Worm (Caenorhabditis elegans) whole organism, L2 larva: ENCODE results near the gene K08F4.3.

Experiments
- C34F6.9 ChIP-seq: fragments of 150-350 bp; optimal IDR thresholded peaks from 2 replicates; lab custom pipeline; 2014; ENCODE audit warnings: missing biosample characterization, missing genetic modification characterization
- F13H6.1 ChIP-seq: sonication (generic microtip); optimal IDR thresholded peaks from 2 replicates; lab custom pipeline; 2016; ENCODE audit warnings: missing genetic modification characterization, missing compliant biosample characterization
- R02D3.7 ChIP-seq: fragments of 150-350 bp; optimal IDR thresholded peaks from 2 replicates; lab custom pipeline; 2014; ENCODE audit warnings: missing biosample characterization, missing genetic modification characterization
- ZK546.5 ChIP-seq: sonication (generic microtip); optimal IDR thresholded peaks from 2 replicates; lab custom pipeline; 2017; ENCODE audit warnings: missing biosample characterization, missing genetic modification characterization
- alr-1 ChIP-seq: fragments of 150-350 bp; optimal IDR thresholded peaks from 2 replicates; lab custom pipeline; 2014; ENCODE audit warnings: missing biosample characterization, missing genetic modification characterization
- aly-2 ChIP-seq: fragments of 150-350 bp; optimal IDR thresholded peaks from 2 replicates; lab custom pipeline; 2014; ENCODE audit warnings: missing biosample characterization, missing genetic modification characterization
- ama-1 ChIP-seq: fragments of 150-350 bp; optimal IDR thresholded peaks from 2 replicates; lab custom pipeline; 2018; ENCODE audit warnings: inconsistent platforms
- blmp-1 ChIP-seq: sonication (generic microtip); optimal IDR thresholded peaks from 2 replicates; lab custom pipeline; 2017; ENCODE audit warnings: missing genetic modification characterization, mild to moderate bottlenecking, missing compliant biosample characterization, antibody characterized with exemption, moderate library complexity; ENCODE audit not compliant: insufficient read depth
- ceh-82 ChIP-seq: fragments of 150-350 bp; optimal IDR thresholded peaks from 2 replicates; lab custom pipeline; 2014; ENCODE audit warnings: missing biosample characterization, missing genetic modification characterization
- crh-2 ChIP-seq: sonication (generic microtip); optimal IDR thresholded peaks from 2 replicates; lab custom pipeline; 2017; ENCODE audit warnings: missing biosample characterization, missing genetic modification characterization
- egl-27 ChIP-seq: sonication (generic microtip); optimal IDR thresholded peaks from 3 replicates; lab custom pipeline; 2017; ENCODE audit warnings: missing biosample characterization, missing genetic modification reagents, missing genetic modification characterization
- elt-1 ChIP-seq: fragments of 150-350 bp; optimal IDR thresholded peaks from 2 replicates; lab custom pipeline; 2014; ENCODE audit warnings: missing biosample characterization, missing genetic modification characterization
- elt-3 ChIP-seq: sonication (generic microtip); optimal IDR thresholded peaks from 2 replicates; lab custom pipeline; 2017; ENCODE audit warnings: missing biosample characterization, missing genetic modification characterization
- fos-1 ChIP-seq: fragments of 150-350 bp; optimal IDR thresholded peaks from 2 replicates; lab custom pipeline; 2014; ENCODE audit warnings: missing biosample characterization, missing genetic modification characterization
- gmeb-1 ChIP-seq: fragments of 150-350 bp; optimal IDR thresholded peaks from 2 replicates; lab custom pipeline; 2014; ENCODE audit warnings: missing biosample characterization, missing genetic modification characterization
- lin-11 ChIP-seq: fragments of 150-350 bp; sonication (generic microtip); optimal IDR thresholded peaks from 2 replicates; lab custom pipeline; 2014; ENCODE audit warnings: missing biosample characterization, missing genetic modification characterization, inconsistent platforms, mixed read lengths
- lin-13 ChIP-seq: fragments of 150-350 bp; optimal IDR thresholded peaks from 2 replicates; lab custom pipeline; 2014; ENCODE audit warnings: missing biosample characterization, missing genetic modification reagents, missing genetic modification characterization
- lin-39 ChIP-seq: fragments of 150-350 bp; optimal IDR thresholded peaks from 2 replicates; lab custom pipeline; 2014; ENCODE audit warnings: missing biosample characterization, missing genetic modification reagents, missing genetic modification characterization
- lsy-2 ChIP-seq, 2 experiments: fragments of 150-350 bp in 1 of 2; sonication (generic microtip) in 1 of 2; optimal IDR thresholded peaks; 2 replicates each; lab custom pipeline; 2014 to 2017; ENCODE audit warnings: missing biosample characterization in 2 of 2, missing genetic modification characterization in 2 of 2
- mab-5 ChIP-seq: fragments of 150-350 bp; optimal IDR thresholded peaks from 2 replicates; lab custom pipeline; 2014; ENCODE audit warnings: missing biosample characterization, missing genetic modification characterization
- mbf-1 ChIP-seq: sonication (generic microtip); optimal IDR thresholded peaks from 2 replicates; lab custom pipeline; 2017; ENCODE audit warnings: missing biosample characterization, missing genetic modification characterization
- nhr-10 ChIP-seq: sonication (generic microtip); optimal IDR thresholded peaks from 2 replicates; lab custom pipeline; 2017; ENCODE audit warnings: missing biosample characterization, missing genetic modification characterization
- nhr-11 ChIP-seq: fragments of 150-350 bp; optimal IDR thresholded peaks from 2 replicates; lab custom pipeline; 2014; ENCODE audit warnings: missing biosample characterization, missing genetic modification characterization
- nhr-12 ChIP-seq: fragments of 150-350 bp; optimal IDR thresholded peaks from 2 replicates; lab custom pipeline; 2014; ENCODE audit warnings: missing biosample characterization, missing genetic modification characterization
- nhr-129 ChIP-seq: fragments of 150-350 bp; optimal IDR thresholded peaks from 2 replicates; lab custom pipeline; 2014; ENCODE audit warnings: missing biosample characterization, missing genetic modification characterization
- nhr-21 ChIP-seq: fragments of 150-350 bp; optimal IDR thresholded peaks from 2 replicates; lab custom pipeline; 2014; ENCODE audit warnings: missing biosample characterization, missing genetic modification characterization
- nhr-23 ChIP-seq: fragments of 150-350 bp; optimal IDR thresholded peaks from 2 replicates; lab custom pipeline; 2014; ENCODE audit warnings: missing biosample characterization, missing genetic modification reagents, missing genetic modification characterization
- nhr-237 ChIP-seq: fragments of 150-350 bp; optimal IDR thresholded peaks from 2 replicates; lab custom pipeline; 2014; ENCODE audit warnings: missing biosample characterization, missing genetic modification characterization
- nhr-25 ChIP-seq: fragments of 150-350 bp; sonication (generic microtip); optimal IDR thresholded peaks from 3 replicates; lab custom pipeline; 2014; ENCODE audit warnings: missing biosample characterization, missing genetic modification characterization
- nhr-6 ChIP-seq: fragments of 150-350 bp; optimal IDR thresholded peaks from 2 replicates; lab custom pipeline; 2014; ENCODE audit warnings: missing biosample characterization, missing genetic modification characterization
- nhr-77 ChIP-seq: fragments of 150-350 bp; optimal IDR thresholded peaks from 2 replicates; lab custom pipeline; 2014; ENCODE audit warnings: missing biosample characterization, missing genetic modification characterization
- peb-1 ChIP-seq: fragments of 150-350 bp; optimal IDR thresholded peaks from 2 replicates; lab custom pipeline; 2014; ENCODE audit warnings: missing biosample characterization, missing genetic modification characterization
- sem-4 ChIP-seq: fragments of 150-350 bp; optimal IDR thresholded peaks from 2 replicates; lab custom pipeline; 2014; ENCODE audit warnings: missing biosample characterization, missing genetic modification reagents, missing genetic modification characterization
- skn-1 ChIP-seq: sonication (generic microtip); optimal IDR thresholded peaks from 2 replicates; lab custom pipeline; 2017; ENCODE audit warnings: missing biosample characterization, missing genetic modification characterization
- sma-3 ChIP-seq: sonication (generic microtip); optimal IDR thresholded peaks from 2 replicates; lab custom pipeline; 2016; ENCODE audit warnings: missing genetic modification reagents, missing genetic modification characterization, missing compliant biosample characterization
- sma-9 ChIP-seq, 2 experiments: fragments of 150-350 bp in 1 of 2; sonication (generic microtip) in 1 of 2; optimal IDR thresholded peaks; 2 replicates each; lab custom pipeline; 2014 to 2016; ENCODE audit warnings: missing genetic modification characterization in 2 of 2, mild to moderate bottlenecking in 1 of 2, missing biosample characterization in 1 of 2, missing compliant biosample characterization in 1 of 2, missing genetic modification reagents in 1 of 2, moderate library complexity in 1 of 2
- snpc-4 ChIP-seq: fragments of 150-350 bp; optimal IDR thresholded peaks from 2 replicates; lab custom pipeline; 2014; ENCODE audit warnings: missing biosample characterization, missing genetic modification characterization
- unc-55 ChIP-seq: fragments of 150-350 bp; sonication (generic microtip); optimal IDR thresholded peaks from 3 replicates; lab custom pipeline; 2014; ENCODE audit warnings: missing biosample characterization, missing genetic modification reagents, missing genetic modification characterization
- unc-62 ChIP-seq: fragments of 150-350 bp; optimal IDR thresholded peaks from 2 replicates; lab custom pipeline; 2014; ENCODE audit warnings: missing biosample characterization, missing genetic modification reagents, missing genetic modification characterization
- zag-1 ChIP-seq: fragments of 150-350 bp; optimal IDR thresholded peaks from 2 replicates; lab custom pipeline; 2014; ENCODE audit warnings: missing biosample characterization, missing genetic modification characterization
- ztf-11 ChIP-seq: sonication (generic microtip); optimal IDR thresholded peaks from 2 replicates; lab custom pipeline; 2017; ENCODE audit warnings: missing biosample characterization, missing genetic modification characterization
- ztf-4 ChIP-seq: fragments of 150-350 bp; optimal IDR thresholded peaks from 2 replicates; lab custom pipeline; 2014; ENCODE audit warnings: missing biosample characterization, missing genetic modification characterization

The K08F4.3 gene

ce11 chrIV:10161706-10162105, 32.6 kb downstream of the K08F4.3 start, which contains the start of gene pps-1:
Gene pps-1, plus strand, starts transcription at chrIV:10162006.
- no peak for TF ChIP-seq nhr-77 (tag; lab: Kevin White, UChicago)
- TF ChIP-seq ama-1 (lab: Kevin White, UChicago), result no peak
- no peak for TF ChIP-seq unc-55 (GFP tag; lab: Kevin White, UChicago)
- no peak for TF ChIP-seq blmp-1
- TF ChIP-seq nhr-129 (tag; lab: Kevin White, UChicago), result no peak
- TF ChIP-seq nhr-12 (tag; lab: Kevin White, UChicago), result no peak
- no peak for TF ChIP-seq aly-2
- TF ChIP-seq sma-9 (GFP tag; optimal IDR thresholded peaks at IDR 0.05; lab: Kevin White, UChicago), result no peak
- TF ChIP-seq sma-9 (tag; optimal IDR thresholded peaks at IDR 0.05; lab: Kevin White, UChicago), result no peak
- TF ChIP-seq, all 48 proteins: peak for 0

- no peak for TF ChIP-seq nhr-129 (tag; lab: Kevin White, UChicago)
- TF ChIP-seq snpc-4 (tag; lab: Kevin White, UChicago), result no peak
- TF ChIP-seq nhr-6, result no peak
- no peak for TF ChIP-seq gmeb-1 (tag; lab: Kevin White, UChicago)
- TF ChIP-seq blmp-1, result no peak
- TF ChIP-seq fos-1, result no peak
- TF ChIP-seq lin-39 (tag; lab: Kevin White, UChicago), result no peak
- TF ChIP-seq nhr-12 (tag; lab: Kevin White, UChicago), result no peak
- TF ChIP-seq ZK546.5 (tag; lab: Kevin White, UChicago), result no peak
- TF ChIP-seq elt-1, result no peak
- no peak for TF ChIP-seq peb-1 (tag; lab: Kevin White, UChicago)
- TF ChIP-seq nhr-21 (tag; lab: Kevin White, UChicago), result no peak
- no peak for TF ChIP-seq elt-3 (tag; lab: Kevin White, UChicago)
- no peak for TF ChIP-seq mbf-1
- TF ChIP-seq nhr-77 (tag; lab: Kevin White, UChicago), result no peak
- no peak for TF ChIP-seq lin-13 (GFP tag; lab: Kevin White, UChicago)
- TF ChIP-seq F13H6.1 (tag; lab: Kevin White, UChicago), result no peak
Measured at ce11 chrIV:10164086-10164485, 35.0 kb downstream of the K08F4.3 start.

ce11 chrIV:10170808-10171207, 41.8 kb downstream of the K08F4.3 start:
- no peak for TF ChIP-seq sma-9 (GFP tag; optimal IDR thresholded peaks at IDR 0.05; lab: Kevin White, UChicago)
- TF ChIP-seq sma-9 (tag; optimal IDR thresholded peaks at IDR 0.05; lab: Kevin White, UChicago), result no peak
- TF ChIP-seq zag-1 (tag; lab: Kevin White, UChicago), result peak; percentile 34
- TF ChIP-seq unc-55 (GFP tag; lab: Kevin White, UChicago), result no peak

- TF ChIP-seq nhr-129 (tag; lab: Kevin White, UChicago), result no peak
- no peak for TF ChIP-seq elt-1
- peak; percentile 39 for TF ChIP-seq mab-5 (tag; lab: Kevin White, UChicago)
Measured at ce11 chrIV:10174328-10174727, 45.3 kb downstream of the K08F4.3 start, which contains the start of gene pxf-1. Gene pxf-1, minus strand, starts transcription at chrIV:10174341.

ce11 chrIV:10174932-10175732, 46.1 kb downstream of the K08F4.3 start:
- TF ChIP-seq sem-4 (tag; lab: Kevin White, UChicago) (peak; percentile 12), C34F6.9 (tag; lab: Kevin White, UChicago) (peak; percentile 15), lin-13 (GFP tag; lab: Kevin White, UChicago) (no peak), R02D3.7 (no peak), ZK546.5 (tag; lab: Kevin White, UChicago) (no peak), nhr-10 (no peak), ztf-11 (no peak), nhr-21 (tag; lab: Kevin White, UChicago) (no peak), mab-5 (tag; lab: Kevin White, UChicago) (no peak), egl-27 (tag; lab: Kevin White, UChicago) (no peak), lsy-2 (tag; optimal IDR thresholded peaks at IDR 0.05; lab: Kevin White, UChicago) (peak in 1 of 2 experiments; percentile 16), peb-1 (tag; lab: Kevin White, UChicago) (peak; percentile 42), sma-3 (no peak), nhr-12 (tag; lab: Kevin White, UChicago) (no peak), unc-62 (no peak), nhr-11 (tag; lab: Kevin White, UChicago) (no peak), ceh-82 (no peak), lin-39 (tag; lab: Kevin White, UChicago) (no peak), ztf-4 (tag; lab: Kevin White, UChicago) (no peak), nhr-6 (no peak), nhr-23 (tag; lab: Kevin White, UChicago) (no peak), elt-3 (tag; lab: Kevin White, UChicago) (no peak), crh-2 (tag; lab: Kevin White, UChicago) (no peak), nhr-25 (no peak), blmp-1 (no peak), nhr-237 (no peak), snpc-4 (tag; lab: Kevin White, UChicago) (no peak), fos-1 (no peak), skn-1 (tag; lab: Kevin White, UChicago) (no peak), alr-1 (no peak), lin-11 (no peak), mbf-1 (no peak)
